Worm (Caenorhabditis elegans) whole organism, late embryonic: ENCODE data around the gene gsto-3.

Experiments used
- C08G9.2 ChIP-seq: sonication (generic microtip); optimal IDR thresholded peaks from 2 replicates; lab custom pipeline; 2016; ENCODE audit warnings: mild to moderate bottlenecking, missing genetic modification characterization, moderate library complexity, missing compliant biosample characterization
- F13H6.1 ChIP-seq: sonication (generic microtip); optimal IDR thresholded peaks from 2 replicates; lab custom pipeline; 2016; ENCODE audit warnings: missing genetic modification characterization, missing compliant biosample characterization
- K09A11.1 ChIP-seq: sonication (generic microtip); optimal IDR thresholded peaks from 2 replicates; lab custom pipeline; 2017; ENCODE audit warnings: antibody characterized with exemption, mild to moderate bottlenecking, missing genetic modification characterization, missing compliant biosample characterization; ENCODE audit not compliant: insufficient read depth
- Y22D7AL.16 ChIP-seq: sonication (generic microtip); optimal IDR thresholded peaks from 2 replicates; lab custom pipeline; 2016; ENCODE audit warnings: missing genetic modification characterization, missing compliant biosample characterization
- ama-1 ChIP-seq: fragments of 150-350 bp; optimal IDR thresholded peaks from 2 replicates; lab custom pipeline; 2014
- ceh-14 ChIP-seq: sonication (generic microtip); optimal IDR thresholded peaks from 2 replicates; lab custom pipeline; 2016; ENCODE audit warnings: missing genotype, missing genetic modification characterization, missing compliant biosample characterization
- ceh-18 ChIP-seq: sonication (generic microtip); optimal IDR thresholded peaks from 2 replicates; lab custom pipeline; 2016; ENCODE audit warnings: missing genetic modification characterization, missing compliant biosample characterization
- ceh-19 ChIP-seq: fragments of 200-800 bp; sonication (Bioruptor generic); optimal IDR thresholded peaks from 2 replicates; lab custom pipeline; 2018; ENCODE audit warnings: mild to moderate bottlenecking, missing genetic modification characterization, missing compliant biosample characterization
- ceh-2 ChIP-seq: sonication (generic microtip); optimal IDR thresholded peaks from 2 replicates; lab custom pipeline; 2016; ENCODE audit warnings: missing genotype, missing genetic modification characterization, missing compliant biosample characterization
- ceh-30 ChIP-seq: fragments of 150-350 bp; optimal IDR thresholded peaks from 2 replicates; lab custom pipeline; 2014; ENCODE audit warnings: missing biosample characterization, missing genetic modification characterization
- ceh-31 ChIP-seq: sonication (generic microtip); optimal IDR thresholded peaks from 2 replicates; lab custom pipeline; 2016; ENCODE audit warnings: missing genetic modification characterization, missing compliant biosample characterization
- ceh-34 ChIP-seq: sonication (generic microtip); optimal IDR thresholded peaks from 2 replicates; lab custom pipeline; 2016; ENCODE audit warnings: mild to moderate bottlenecking, missing genetic modification characterization, missing compliant biosample characterization
- ceh-45 ChIP-seq: fragments of 200-800 bp; sonication (Bioruptor generic); IDR thresholded peaks from 2 replicates; pipeline ENCODE4 v1.3.6; 2022; ENCODE audit warnings: missing genetic modification reagents, missing genetic modification characterization, missing compliant biosample characterization
- ceh-48 ChIP-seq: sonication (generic microtip); optimal IDR thresholded peaks from 2 replicates; lab custom pipeline; 2016; ENCODE audit warnings: missing genetic modification characterization, inconsistent platforms, missing compliant biosample characterization
- ceh-6 ChIP-seq: fragments of 200-800 bp; sonication (Bioruptor generic); optimal IDR thresholded peaks from 2 replicates; lab custom pipeline; 2018; ENCODE audit warnings: mild to moderate bottlenecking, missing genetic modification characterization, missing compliant biosample characterization
- ceh-9 ChIP-seq: sonication (generic microtip); optimal IDR thresholded peaks from 2 replicates; lab custom pipeline; 2016; ENCODE audit warnings: mild to moderate bottlenecking, missing genetic modification characterization, inconsistent platforms, missing compliant biosample characterization
- che-1 ChIP-seq: sonication (generic microtip); optimal IDR thresholded peaks from 2 replicates; lab custom pipeline; 2016; ENCODE audit warnings: mild to moderate bottlenecking, missing genetic modification characterization, missing compliant biosample characterization
- dmd-4 ChIP-seq: sonication (generic microtip); optimal IDR thresholded peaks from 2 replicates; lab custom pipeline; 2016; ENCODE audit warnings: borderline replicate concordance, missing genetic modification characterization, missing compliant biosample characterization
- dve-1 ChIP-seq: sonication (generic microtip); optimal IDR thresholded peaks from 2 replicates; lab custom pipeline; 2017; ENCODE audit warnings: antibody characterized with exemption, mild to moderate bottlenecking, missing genetic modification characterization, missing compliant biosample characterization
- elt-2 ChIP-seq: sonication (generic microtip); optimal IDR thresholded peaks from 2 replicates; lab custom pipeline; 2016; ENCODE audit warnings: missing genetic modification reagents, missing genetic modification characterization, missing compliant biosample characterization
- ets-4 ChIP-seq: sonication (generic microtip); optimal IDR thresholded peaks from 2 replicates; lab custom pipeline; 2016; ENCODE audit warnings: missing genetic modification characterization, missing compliant biosample characterization
- fax-1 ChIP-seq: sonication (generic microtip); optimal IDR thresholded peaks from 2 replicates; lab custom pipeline; 2016; ENCODE audit warnings: missing genotype, missing genetic modification characterization, missing compliant biosample characterization
- fkh-10 ChIP-seq: fragments of 150-350 bp; optimal IDR thresholded peaks from 2 replicates; lab custom pipeline; 2014; ENCODE audit warnings: missing biosample characterization, missing genetic modification reagents, missing genetic modification characterization
- hlh-13 ChIP-seq: fragments of 200-800 bp; sonication (Bioruptor generic); optimal IDR thresholded peaks from 2 replicates; lab custom pipeline; 2018; ENCODE audit warnings: mild to moderate bottlenecking, missing genetic modification characterization, missing compliant biosample characterization
- hlh-15 ChIP-seq: sonication (generic microtip); optimal IDR thresholded peaks from 2 replicates; lab custom pipeline; 2016; ENCODE audit warnings: missing genetic modification characterization, missing compliant biosample characterization
- hlh-30 ChIP-seq: sonication (generic microtip); optimal IDR thresholded peaks from 2 replicates; lab custom pipeline; 2017; ENCODE audit warnings: antibody characterized with exemption, missing genetic modification characterization, missing compliant biosample characterization; ENCODE audit not compliant: insufficient read depth
- lin-11 ChIP-seq: fragments of 200-800 bp; sonication (Bioruptor generic); optimal IDR thresholded peaks from 2 replicates; lab custom pipeline; 2018; ENCODE audit warnings: mild to moderate bottlenecking, missing genetic modification characterization, missing compliant biosample characterization
- madf-2 ChIP-seq: sonication (generic microtip); optimal IDR thresholded peaks from 2 replicates; lab custom pipeline; 2017; ENCODE audit warnings: missing genetic modification characterization, missing compliant biosample characterization
- mec-3 ChIP-seq: sonication (generic microtip); optimal IDR thresholded peaks from 2 replicates; lab custom pipeline; 2016; ENCODE audit warnings: borderline replicate concordance, missing genetic modification characterization, missing compliant biosample characterization
- nfya-1 ChIP-seq: sonication (generic microtip); optimal IDR thresholded peaks from 2 replicates; lab custom pipeline; 2017; ENCODE audit warnings: missing genetic modification characterization, mild to moderate bottlenecking, missing compliant biosample characterization, antibody characterized with exemption, moderate library complexity
- nhr-11 ChIP-seq: fragments of 150-350 bp; optimal IDR thresholded peaks from 2 replicates; lab custom pipeline; 2014; ENCODE audit warnings: missing biosample characterization, missing genetic modification characterization
- npax-4 ChIP-seq: sonication (generic microtip); optimal IDR thresholded peaks from 2 replicates; lab custom pipeline; 2016; ENCODE audit warnings: missing genetic modification characterization, missing compliant biosample characterization
- pag-3 ChIP-seq: sonication (generic microtip); optimal IDR thresholded peaks from 2 replicates; lab custom pipeline; 2016; ENCODE audit warnings: missing compliant biosample characterization, missing genetic modification characterization, borderline replicate concordance
- pat-9 ChIP-seq: fragments of 200-800 bp; sonication (Bioruptor generic); optimal IDR thresholded peaks from 2 replicates; lab custom pipeline; 2018; ENCODE audit warnings: mild to moderate bottlenecking, missing genetic modification characterization, moderate library complexity, missing compliant biosample characterization
- pax-1 ChIP-seq: fragments of 150-350 bp; optimal IDR thresholded peaks from 2 replicates; lab custom pipeline; 2014; ENCODE audit warnings: missing biosample characterization, missing genetic modification characterization
- pha-2 ChIP-seq: sonication (generic microtip); optimal IDR thresholded peaks from 2 replicates; lab custom pipeline; 2017; ENCODE audit warnings: mild to moderate bottlenecking, missing genetic modification characterization, missing compliant biosample characterization
- pqm-1 ChIP-seq: sonication (generic microtip); optimal IDR thresholded peaks from 2 replicates; lab custom pipeline; 2016; ENCODE audit warnings: missing genetic modification characterization, missing compliant biosample characterization
- pros-1 ChIP-seq: fragments of 150-350 bp; optimal IDR thresholded peaks from 2 replicates; lab custom pipeline; 2014; ENCODE audit warnings: missing biosample characterization, missing genetic modification reagents, missing genetic modification characterization
- ref-2 ChIP-seq: sonication (generic microtip); optimal IDR thresholded peaks from 2 replicates; lab custom pipeline; 2016; ENCODE audit warnings: missing genetic modification characterization, missing compliant biosample characterization
- rnt-1 ChIP-seq: sonication (generic microtip); optimal IDR thresholded peaks from 2 replicates; lab custom pipeline; 2016; ENCODE audit warnings: missing genetic modification characterization, missing compliant biosample characterization
- sox-2 ChIP-seq: fragments of 200-800 bp; sonication (Bioruptor generic); IDR thresholded peaks from 2 replicates; pipeline ENCODE4 v1.3.6; 2022; ENCODE audit warnings: missing genetic modification reagents, missing genetic modification characterization, missing compliant biosample characterization
- sox-4 ChIP-seq: sonication (generic microtip); optimal IDR thresholded peaks from 2 replicates; lab custom pipeline; 2017; ENCODE audit warnings: mild to moderate bottlenecking, missing genetic modification characterization, inconsistent platforms, missing compliant biosample characterization
- tbx-2 ChIP-seq: sonication (generic microtip); optimal IDR thresholded peaks from 2 replicates; lab custom pipeline; 2016; ENCODE audit warnings: missing genetic modification characterization, missing compliant biosample characterization
- tbx-7 ChIP-seq: sonication (generic microtip); optimal IDR thresholded peaks from 2 replicates; lab custom pipeline; 2016; ENCODE audit warnings: missing genotype, missing genetic modification characterization, missing compliant biosample characterization
- unc-3 ChIP-seq, 2 experiments: fragments of 200-800 bp in 1 of 2; sonication (Bioruptor generic) in 1 of 2; sonication (generic microtip) in 1 of 2; conservative IDR thresholded peaks in 1 of 2; optimal IDR thresholded peaks in 1 of 2; 2 replicates each; pipeline versions ENCODE4 v1.3.6 to Lab custom; 2016 to 2022; ENCODE audit warnings: missing compliant biosample characterization in 2 of 2, missing genetic modification characterization in 2 of 2, missing genetic modification reagents in 1 of 2
- unc-55 ChIP-seq: sonication (generic microtip); optimal IDR thresholded peaks from 2 replicates; lab custom pipeline; 2017; ENCODE audit warnings: missing biosample characterization, missing genetic modification reagents, missing genetic modification characterization
- unc-86 ChIP-seq: sonication (generic microtip); optimal IDR thresholded peaks from 2 replicates; lab custom pipeline; 2016; ENCODE audit warnings: missing genetic modification characterization, missing compliant biosample characterization
- zip-5 ChIP-seq: sonication (generic microtip); optimal IDR thresholded peaks from 2 replicates; lab custom pipeline; 2016; ENCODE audit warnings: missing genetic modification characterization, missing compliant biosample characterization

Gene gsto-3

ce11 chrIII:351860-352456 lies 29.1 kb downstream of the gsto-3 start:
- TF ChIP-seq pax-1 (tag; lab: Kevin White, UChicago) (no peak), nfya-1 (tag; lab: Kevin White, UChicago) (peak; percentile 25)
- TF ChIP-seq, all 69 proteins: peak for 1

DNA sequence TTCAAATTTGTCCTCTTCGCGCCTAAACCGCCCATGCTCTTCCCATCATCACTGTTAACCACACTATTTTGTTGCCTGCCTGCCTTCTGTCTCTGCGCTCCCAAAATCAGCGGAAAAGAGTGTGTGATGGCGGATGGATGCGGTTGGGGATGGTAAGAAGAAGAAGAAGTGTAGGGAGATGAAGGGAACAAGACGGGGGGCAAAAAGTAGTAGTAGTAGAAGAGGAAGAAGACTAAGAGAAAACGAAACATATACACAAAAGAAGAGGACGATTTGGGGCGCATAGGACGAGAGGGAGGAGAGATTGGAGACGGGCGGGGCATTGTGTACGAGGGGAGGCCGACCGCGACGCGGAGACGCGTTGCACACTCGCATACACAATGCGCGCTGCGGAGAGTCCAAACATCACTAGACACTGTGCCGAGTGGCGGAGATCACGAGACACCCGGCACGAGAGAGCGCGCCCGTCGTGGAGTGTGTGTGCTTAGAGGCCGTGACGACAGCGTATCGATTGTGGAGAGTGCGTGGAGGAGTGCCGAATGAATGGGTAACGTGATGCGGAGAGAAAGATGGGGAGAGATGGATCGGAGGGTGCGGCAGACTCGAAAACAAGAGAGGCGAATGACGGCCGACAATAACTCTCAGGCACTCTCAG lies 31.5 kb downstream of the gsto-3 start:
- TF ChIP-seq sox-2 (peak; percentile 34; the same call in 1 of the 2 replicates), ceh-48 (tag; lab: Kevin White, UChicago) (peak; percentile 90), ceh-9 (tag; lab: Kevin White, UChicago) (no peak), nfya-1 (tag; lab: Kevin White, UChicago) (peak; percentile 66), hlh-13 (GFP tag; lab: Kevin White, UChicago) (no peak), ceh-2 (tag; lab: Kevin White, UChicago) (peak; percentile 20), pax-1 (tag; lab: Kevin White, UChicago) (peak; percentile 83), ceh-31 (tag; lab: Kevin White, UChicago) (peak; percentile 91), npax-4 (no peak), pqm-1 (peak; percentile 22), dmd-4 (tag; lab: Kevin White, UChicago) (peak; percentile 61), ceh-18 (tag; lab: Kevin White, UChicago) (peak; percentile 80), pha-2 (tag; lab: Kevin White, UChicago) (no peak), hlh-15 (tag; lab: Kevin White, UChicago) (no peak), zip-5 (tag; lab: Kevin White, UChicago) (no peak), pros-1 (tag; lab: Kevin White, UChicago) (peak; percentile 76), ceh-19 (GFP tag; lab: Kevin White, UChicago) (peak; percentile 43), mec-3 (no peak), dve-1 (tag; lab: Kevin White, UChicago) (peak; percentile 46), elt-2 (tag; lab: Kevin White, UChicago) (no peak), unc-86 (tag; lab: Kevin White, UChicago) (no peak), ama-1 (lab: Kevin White, UChicago) (peak; percentile 78), C08G9.2 (tag; lab: Kevin White, UChicago) (peak; percentile 34), nhr-11 (tag; lab: Kevin White, UChicago) (no peak), ref-2 (tag; lab: Kevin White, UChicago) (peak; percentile 81), che-1 (tag; lab: Kevin White, UChicago) (peak; percentile 31), madf-2 (no peak), ets-4 (tag; lab: Kevin White, UChicago) (peak; percentile 52), pat-9 (tag; lab: Kevin White, UChicago) (peak; percentile 44), ceh-34 (peak; percentile 81), rnt-1 (tag; lab: Kevin White, UChicago) (peak; percentile 45), tbx-7 (no peak), F13H6.1 (tag; lab: Kevin White, UChicago) (peak; percentile 48), ceh-30 (tag; lab: Kevin White, UChicago) (peak; percentile 46), hlh-30 (peak; percentile 99), ceh-6 (peak; percentile 28), K09A11.1 (tag; lab: Kevin White, UChicago) (no peak), tbx-2 (peak; percentile 78), pag-3 (no peak), Y22D7AL.16 (tag; lab: Kevin White, UChicago) (peak; percentile 25), fkh-10 (GFP tag; lab: Kevin White, UChicago) (no peak), sox-4 (tag; lab: Kevin White, UChicago) (no peak), unc-3 (GFP tag; conservative IDR thresholded peaks at IDR 0.05; lab: Robert Waterston, UW) (0 out of 2 replicates have a peak, but pooled peaks have one; percentile 3), unc-3 (tag; optimal IDR thresholded peaks at IDR 0.05; lab: Kevin White, UChicago) (no peak), ceh-45 (GFP tag; lab: Robert Waterston, UW) (no peak), unc-55 (peak; percentile 27), lin-11 (tag; lab: Kevin White, UChicago) (no peak), ceh-14 (peak; percentile 61), fax-1 (tag; lab: Kevin White, UChicago) (peak; percentile 3)
